Fruit fly (Drosophila melanogaster) S2 (cell line): ENCODE results near the gene Wdr82.

ENCODE experiments used
- CG8478 ChIP-seq: fragments of >200 bp; optimal IDR thresholded peaks from 2 replicates; lab custom pipeline; 2018
- CTCF ChIP-seq, 2 experiments: fragments of >200 bp; optimal IDR thresholded peaks; 2 replicates each; lab custom pipeline; 2018

DNA sequence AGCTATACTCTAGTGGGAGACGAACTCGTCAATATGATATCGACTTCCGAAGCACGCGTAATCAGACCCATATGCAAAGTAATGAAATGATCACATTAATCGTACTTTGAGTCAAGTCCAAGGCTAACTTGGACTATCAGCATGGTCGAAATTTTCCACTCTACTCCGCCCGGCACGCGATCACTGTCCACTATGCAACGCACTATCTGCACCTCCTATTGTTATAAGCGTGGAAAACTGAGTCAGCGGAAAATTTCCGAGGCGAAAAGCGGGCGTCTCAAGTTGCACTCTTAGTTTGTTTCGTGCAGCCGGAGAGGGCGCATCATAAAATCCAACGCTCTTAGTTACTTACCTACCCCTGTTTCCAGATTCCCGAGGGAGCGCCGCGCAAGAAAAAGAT lies 11.6 kb downstream of the Wdr82 start:
- no peak for TF ChIP-seq CTCF (optimal IDR thresholded peaks at IDR 0.05; lab: Kevin White, UChicago)
- TF ChIP-seq CG8478 = no peak
